Fruit fly (Drosophila melanogaster): ENCODE results near the gene CG7518.

The CG7518 gene

dm6 chr3R:12962612-12963011, 35.3 kb upstream of the CG7518 start:
- peak; percentile 95 for TF ChIP-seq svp (GFP tag)
- TF ChIP-seq CG6854 (GFP tag; optimal IDR thresholded peaks at IDR 0.05) = no peak

dm6 chr3R:12963491-12963890, 34.4 kb upstream of the CG7518 start, which contains the start of gene Cyp304a1:
TSS of gene Cyp304a1 (plus strand) at chr3R:12963791.
- TF ChIP-seq fd59A (GFP tag; optimal IDR thresholded peaks at IDR 0.05) = no peak
- no peak for TF ChIP-seq net (GFP tag; optimal IDR thresholded peaks at IDR 0.05)
- TF ChIP-seq svp (GFP tag) = no peak
- TF ChIP-seq fd85E (GFP tag; optimal IDR thresholded peaks at IDR 0.05) = no peak
- no peak for TF ChIP-seq topi (GFP tag; optimal IDR thresholded peaks at IDR 0.05)
- TF ChIP-seq pdm3 (GFP tag; optimal IDR thresholded peaks at IDR 0.05) = no peak
- no peak for TF ChIP-seq CG31627 (GFP tag; optimal IDR thresholded peaks at IDR 0.05)
- no peak for TF ChIP-seq Blimp-1 (GFP tag; optimal IDR thresholded peaks at IDR 0.05)
- no peak for TF ChIP-seq Eip78C (GFP tag)
- no peak for TF ChIP-seq CG9139 (GFP tag; optimal IDR thresholded peaks at IDR 0.05)
- TF ChIP-seq CG6163 (GFP tag; IDR thresholded peaks at IDR 0.05) = no peak
- TF ChIP-seq Sox102F (GFP tag; optimal IDR thresholded peaks at IDR 0.05) = no peak
- TF ChIP-seq Eip93F (GFP tag; optimal IDR thresholded peaks at IDR 0.05) = no peak
- no peak for TF ChIP-seq CG3032 (tag; optimal IDR thresholded peaks at IDR 0.05)
- no peak for TF ChIP-seq lz (GFP tag; optimal IDR thresholded peaks at IDR 0.05)
- TF ChIP-seq OdsH (GFP tag; optimal IDR thresholded peaks at IDR 0.05) = no peak

- TF ChIP-seq Lpt (GFP tag; optimal IDR thresholded peaks at IDR 0.05) (no peak), svp (GFP tag) (peak; percentile 90)
Observed at dm6 chr3R:12964043-12964442, 33.8 kb upstream of the CG7518 start.

- no peak for TF ChIP-seq fd85E (GFP tag; optimal IDR thresholded peaks at IDR 0.05)
- TF ChIP-seq Eip93F (GFP tag; optimal IDR thresholded peaks at IDR 0.05) = no peak
- TF ChIP-seq CG8632 (GFP tag; optimal IDR thresholded peaks at IDR 0.05) = no peak
- no peak for TF ChIP-seq CG6854 (GFP tag; optimal IDR thresholded peaks at IDR 0.05)
- no peak for TF ChIP-seq Gug (GFP tag; IDR thresholded peaks at IDR 0.05)
- TF ChIP-seq Ets21C (GFP tag; optimal IDR thresholded peaks at IDR 0.05) = no peak
- no peak for TF ChIP-seq salr (GFP tag; optimal IDR thresholded peaks at IDR 0.05)
- no peak for TF ChIP-seq pdm3 (GFP tag; optimal IDR thresholded peaks at IDR 0.05)
- TF ChIP-seq net (GFP tag; optimal IDR thresholded peaks at IDR 0.05) = no peak
- no peak for TF ChIP-seq vri (GFP tag; optimal IDR thresholded peaks at IDR 0.05)
- TF ChIP-seq Hr38 (GFP tag; optimal IDR thresholded peaks at IDR 0.05) = no peak
- no peak for TF ChIP-seq CG32006 (GFP tag; optimal IDR thresholded peaks at IDR 0.05)
- no peak for TF ChIP-seq CG3032 (tag; optimal IDR thresholded peaks at IDR 0.05)
- no peak for TF ChIP-seq Smox (GFP tag; optimal IDR thresholded peaks at IDR 0.05)
- TF ChIP-seq CG8119 (GFP tag; IDR thresholded peaks at IDR 0.05) = no peak
- no peak for TF ChIP-seq Hr4 (GFP tag; optimal IDR thresholded peaks at IDR 0.05)
- TF ChIP-seq dsx (GFP tag; optimal IDR thresholded peaks at IDR 0.05; ENCODE audit: poor library complexity, severe bottlenecking) = no peak
- no peak for TF ChIP-seq Eip78C (GFP tag)
- no peak for TF ChIP-seq topi (GFP tag; optimal IDR thresholded peaks at IDR 0.05)
- TF ChIP-seq CG11294 (GFP tag; IDR thresholded peaks at IDR 0.05) = no peak
Observed at dm6 chr3R:12967612-12968011, 30.3 kb upstream of the CG7518 start, which contains the start of the genes CG14384 and grsm. TSS of gene CG14384 (minus strand) at chr3R:12967712. TSS of gene grsm (minus strand) at chr3R:12967712.

dm6 chr3R:12972106-12972505, 25.8 kb upstream of the CG7518 start:
- TF ChIP-seq CG11902 (GFP tag; optimal IDR thresholded peaks at IDR 0.05) (no peak), CG6854 (GFP tag; optimal IDR thresholded peaks at IDR 0.05) (no peak), svp (GFP tag) (no peak), vri (GFP tag; optimal IDR thresholded peaks at IDR 0.05) (peak; percentile 34)

- TF ChIP-seq svp (GFP tag) (peak; percentile 64), CG1621 (tag; optimal IDR thresholded peaks at IDR 0.05) (no peak), Ets96B (tag; optimal IDR thresholded peaks at IDR 0.05) (no peak), Met (GFP tag; optimal IDR thresholded peaks at IDR 0.05) (peak; percentile 19), fd59A (GFP tag; optimal IDR thresholded peaks at IDR 0.05) (no peak), Eip93F (GFP tag; optimal IDR thresholded peaks at IDR 0.05) (no peak), CG11294 (GFP tag; IDR thresholded peaks at IDR 0.05) (no peak), OdsH (GFP tag; optimal IDR thresholded peaks at IDR 0.05) (peak; percentile 46), CG6792 (GFP tag; optimal IDR thresholded peaks at IDR 0.05) (peak; percentile 50), CG6854 (GFP tag; optimal IDR thresholded peaks at IDR 0.05) (no peak), Hr39 (GFP tag; optimal IDR thresholded peaks at IDR 0.05) (no peak), Eip75B (GFP tag; optimal IDR thresholded peaks at IDR 0.05) (no peak), CG6276 (GFP tag; optimal IDR thresholded peaks at IDR 0.05) (no peak), CG16779 (tag; optimal IDR thresholded peaks at IDR 0.05) (no peak), CG15336 (GFP tag; IDR thresholded peaks at IDR 0.05) (no peak), lz (GFP tag; optimal IDR thresholded peaks at IDR 0.05) (peak; percentile 9), CG11762 (GFP tag; optimal IDR thresholded peaks at IDR 0.05; ENCODE audit: insufficient read depth) (no peak), CG32006 (GFP tag; optimal IDR thresholded peaks at IDR 0.05) (peak; percentile 46), CG31627 (GFP tag; optimal IDR thresholded peaks at IDR 0.05) (no peak), Eip78C (GFP tag) (peak; percentile 68), CG4318 (GFP tag; optimal IDR thresholded peaks at IDR 0.05) (no peak)
Observed at dm6 chr3R:12974447-12974846, 23.4 kb upstream of the CG7518 start.
